Worm (Caenorhabditis elegans) whole organism, young adult: ENCODE data around the gene W07G4.7.

Experiments used
- B0019.2 ChIP-seq: fragments of 200-800 bp; sonication (Bioruptor generic); conservative IDR thresholded peaks from 2 replicates; pipeline ENCODE4 v1.3.6; 2022; ENCODE audit warnings: missing genetic modification reagents, missing genetic modification characterization, missing compliant biosample characterization
- F23B12.7 ChIP-seq: sonication (generic microtip); optimal IDR thresholded peaks from 2 replicates; lab custom pipeline; 2017; ENCODE audit warnings: missing genetic modification characterization, mild to moderate bottlenecking, missing compliant biosample characterization, antibody characterized with exemption, moderate library complexity; ENCODE audit not compliant: insufficient read depth
- F52B5.7 ChIP-seq: sonication (generic microtip); optimal IDR thresholded peaks from 2 replicates; lab custom pipeline; 2016; ENCODE audit warnings: mild to moderate bottlenecking, missing genetic modification characterization, missing compliant biosample characterization
- F57C9.4 ChIP-seq: sonication (generic microtip); optimal IDR thresholded peaks from 2 replicates; lab custom pipeline; 2017; ENCODE audit warnings: mild to moderate bottlenecking, missing genetic modification characterization, missing compliant biosample characterization
- K11D2.4 ChIP-seq: fragments of 200-800 bp; sonication (Bioruptor generic); IDR thresholded peaks from 2 replicates; pipeline ENCODE4 v1.3.6; 2022; ENCODE audit warnings: missing genetic modification reagents, missing genetic modification characterization, missing compliant biosample characterization
- Y53F4B.3 ChIP-seq: fragments of 200-800 bp; sonication (Bioruptor generic); IDR thresholded peaks from 2 replicates; pipeline ENCODE4 v1.3.6; 2022; ENCODE audit warnings: missing genetic modification reagents, missing genetic modification characterization, missing compliant biosample characterization
- aptf-2 ChIP-seq: fragments of 200-800 bp; sonication (Bioruptor generic); conservative IDR thresholded peaks from 2 replicates; pipeline ENCODE4 v1.3.6; 2022; ENCODE audit warnings: missing genetic modification reagents, missing genetic modification characterization, missing compliant biosample characterization
- ccch-3 ChIP-seq: fragments of 200-800 bp; sonication (Bioruptor generic); optimal IDR thresholded peaks from 2 replicates; lab custom pipeline; 2018; ENCODE audit warnings: mild to moderate bottlenecking, missing genetic modification characterization, missing compliant biosample characterization
- cebp-1 ChIP-seq, 2 experiments: fragments of 200-800 bp in 1 of 2; sonication (Bioruptor generic) in 1 of 2; sonication (generic microtip) in 1 of 2; IDR thresholded peaks in 1 of 2; optimal IDR thresholded peaks in 1 of 2; 2 replicates each; pipeline versions ENCODE4 v1.3.6 to Lab custom; 2017 to 2022; ENCODE audit warnings: missing compliant biosample characterization in 2 of 2, missing genetic modification characterization in 2 of 2, mild to moderate bottlenecking in 1 of 2, missing genetic modification reagents in 1 of 2, moderate library complexity in 1 of 2
- ceh-40 ChIP-seq: fragments of 200-800 bp; sonication (Bioruptor generic); IDR thresholded peaks from 2 replicates; pipeline ENCODE4 v1.3.6; 2022; ENCODE audit warnings: missing genetic modification characterization, missing compliant biosample characterization
- ceh-91 ChIP-seq: fragments of 200-800 bp; sonication (Bioruptor generic); IDR thresholded peaks from 2 replicates; pipeline ENCODE4 v1.3.6; 2022; ENCODE audit warnings: missing genetic modification reagents, missing genetic modification characterization, missing compliant biosample characterization
- die-1 ChIP-seq: sonication (generic microtip); optimal IDR thresholded peaks from 2 replicates; lab custom pipeline; 2016; ENCODE audit warnings: missing genotype, mild to moderate bottlenecking, missing genetic modification characterization, missing compliant biosample characterization
- dpff-1 ChIP-seq: sonication (generic microtip); optimal IDR thresholded peaks from 2 replicates; lab custom pipeline; 2017; ENCODE audit warnings: mild to moderate bottlenecking, missing genetic modification characterization, missing compliant biosample characterization
- egl-44 ChIP-seq: fragments of 200-800 bp; sonication (Bioruptor generic); IDR thresholded peaks from 2 replicates; pipeline ENCODE4 v1.3.6; 2022; ENCODE audit warnings: missing genetic modification reagents, missing genetic modification characterization, missing compliant biosample characterization
- hmg-1.2 ChIP-seq: fragments of 200-800 bp; sonication (Bioruptor generic); IDR thresholded peaks from 2 replicates; pipeline ENCODE4 v1.3.6; 2022; ENCODE audit warnings: missing genetic modification reagents, missing genetic modification characterization, missing compliant biosample characterization
- let-526 ChIP-seq: fragments of 200-800 bp; sonication (Bioruptor generic); IDR thresholded peaks from 2 replicates; pipeline ENCODE4 v1.3.6; 2022; ENCODE audit warnings: missing genetic modification reagents, missing genetic modification characterization, missing compliant biosample characterization
- lin-26 ChIP-seq: fragments of 200-800 bp; sonication (Bioruptor generic); IDR thresholded peaks from 2 replicates; pipeline ENCODE4 v1.3.6; 2022; ENCODE audit warnings: missing genetic modification reagents, missing genetic modification characterization, missing compliant biosample characterization
- lin-40 ChIP-seq: sonication (generic microtip); optimal IDR thresholded peaks from 2 replicates; lab custom pipeline; 2016; ENCODE audit warnings: missing genetic modification characterization, mild to moderate bottlenecking, missing compliant biosample characterization, missing genotype, missing genetic modification reagents
- lin-54 ChIP-seq: fragments of 200-800 bp; sonication (Bioruptor generic); optimal IDR thresholded peaks from 2 replicates; lab custom pipeline; 2018; ENCODE audit warnings: mild to moderate bottlenecking, missing genetic modification characterization, missing compliant biosample characterization
- lir-1 ChIP-seq: fragments of 200-800 bp; sonication (Bioruptor generic); conservative IDR thresholded peaks from 2 replicates; pipeline ENCODE4 v1.3.6; 2022; ENCODE audit warnings: missing genetic modification reagents, missing genetic modification characterization, missing compliant biosample characterization
- madf-3 ChIP-seq: fragments of 200-800 bp; sonication (Bioruptor generic); IDR thresholded peaks from 2 replicates; pipeline ENCODE4 v1.3.6; 2022; ENCODE audit warnings: missing genetic modification reagents, missing genetic modification characterization, missing compliant biosample characterization
- mel-28 ChIP-seq: sonication (generic microtip); optimal IDR thresholded peaks from 2 replicates; lab custom pipeline; 2016; ENCODE audit warnings: borderline replicate concordance, mild to moderate bottlenecking, missing genetic modification characterization, missing compliant biosample characterization
- nfya-2 ChIP-seq: fragments of 200-800 bp; sonication (Bioruptor generic); IDR thresholded peaks from 2 replicates; pipeline ENCODE4 v1.3.6; 2022; ENCODE audit warnings: missing genetic modification reagents, missing genetic modification characterization, missing compliant biosample characterization
- nhr-27 ChIP-seq: fragments of 200-800 bp; sonication (Bioruptor generic); optimal IDR thresholded peaks from 2 replicates; lab custom pipeline; 2018; ENCODE audit warnings: mild to moderate bottlenecking, missing genetic modification characterization, moderate library complexity, missing compliant biosample characterization
- pha-4 ChIP-seq: fragments of 150-350 bp; sonication (generic microtip); optimal IDR thresholded peaks from 2 replicates; lab custom pipeline; 2014; ENCODE audit warnings: missing biosample characterization, missing genetic modification reagents, missing genetic modification characterization
- rcor-1 ChIP-seq: fragments of 200-800 bp; sonication (Bioruptor generic); IDR thresholded peaks from 2 replicates; pipeline ENCODE4 v1.3.6; 2022; ENCODE audit warnings: missing genetic modification reagents, missing genetic modification characterization, missing compliant biosample characterization
- rpc-1 ChIP-seq, 2 experiments: fragments of 150-350 bp in 1 of 2; sonication (generic microtip) in 1 of 2; optimal IDR thresholded peaks; 2 replicates each; lab custom pipeline; 2014 to 2018; ENCODE audit warnings: missing biosample characterization in 1 of 2, missing genetic modification characterization in 1 of 2, missing genetic modification reagents in 1 of 2, missing genotype in 1 of 2
- sea-2 ChIP-seq: fragments of 200-800 bp; sonication (Bioruptor generic); IDR thresholded peaks from 2 replicates; pipeline ENCODE4 v1.3.6; 2022; ENCODE audit warnings: missing genetic modification characterization, missing compliant biosample characterization
- snpc-1.3 ChIP-seq: sonication (generic microtip); optimal IDR thresholded peaks from 2 replicates; lab custom pipeline; 2017; ENCODE audit warnings: missing genetic modification characterization, mild to moderate bottlenecking, missing compliant biosample characterization, antibody characterized with exemption, moderate library complexity, missing genotype, missing genetic modification reagents; ENCODE audit not compliant: insufficient read depth
- somi-1 ChIP-seq: fragments of 200-800 bp; sonication (Bioruptor generic); optimal IDR thresholded peaks from 2 replicates; lab custom pipeline; 2018; ENCODE audit warnings: mild to moderate bottlenecking, missing genetic modification characterization, missing compliant biosample characterization
- sptf-2 ChIP-seq: fragments of 200-800 bp; sonication (Bioruptor generic); optimal IDR thresholded peaks from 2 replicates; lab custom pipeline; 2018; ENCODE audit warnings: mild to moderate bottlenecking, missing genetic modification characterization, missing compliant biosample characterization
- tbp1 ChIP-seq: fragments of 200-800 bp; sonication (Bioruptor generic); optimal IDR thresholded peaks from 2 replicates; lab custom pipeline; 2018; ENCODE audit warnings: mild to moderate bottlenecking, missing genetic modification characterization, missing compliant biosample characterization
- zim-3 ChIP-seq: sonication (generic microtip); optimal IDR thresholded peaks from 2 replicates; lab custom pipeline; 2017; ENCODE audit warnings: mild to moderate bottlenecking, missing genetic modification characterization, moderate library complexity, missing compliant biosample characterization
- ztf-28 ChIP-seq: fragments of 200-800 bp; sonication (Bioruptor generic); IDR thresholded peaks from 2 replicates; pipeline ENCODE4 v1.3.6; 2022; ENCODE audit warnings: missing genetic modification reagents, missing genetic modification characterization, missing compliant biosample characterization
- ztf-6 ChIP-seq: fragments of 200-800 bp; sonication (Bioruptor generic); IDR thresholded peaks from 2 replicates; pipeline ENCODE4 v1.3.6; 2022; ENCODE audit warnings: missing genetic modification reagents, missing genetic modification characterization, missing compliant biosample characterization

W07G4.7 gene

DNA sequence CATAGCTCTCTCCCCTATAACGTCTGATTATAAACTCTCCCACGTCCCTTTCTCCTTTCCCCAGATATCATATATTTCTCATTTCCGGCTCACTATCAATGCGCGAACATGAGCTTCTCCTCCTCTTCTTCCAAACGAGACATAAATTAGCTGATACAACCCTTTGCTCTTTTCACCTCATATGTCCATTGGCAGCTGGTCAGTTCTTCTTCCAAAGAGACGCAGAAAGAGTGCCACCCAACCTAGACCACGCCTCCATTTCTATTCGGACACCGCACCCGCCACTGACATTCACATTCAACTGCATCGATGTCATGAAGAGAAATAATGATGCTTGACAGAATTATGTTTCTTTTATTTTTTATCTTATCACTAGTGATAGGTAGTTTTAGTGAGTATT, 15.7 kb downstream of the W07G4.7 start, which contains the start of gene fmi-1:
Gene fmi-1, plus strand, starts transcription at position 301 of the 400 bp plus-strand sequence.
- TF ChIP-seq tbp1 (GFP tag; lab: Kevin White, UChicago), result no peak

- TF ChIP-seq nhr-27 (tag; lab: Kevin White, UChicago) (no peak), cebp-1 (GFP tag; IDR thresholded peaks at IDR 0.05; lab: Robert Waterston, UW) (no peak), cebp-1 (tag; optimal IDR thresholded peaks at IDR 0.05; lab: Kevin White, UChicago) (no peak)
- TF ChIP-seq, all 124 proteins: peak for 0
Measured at ce11 chrV:13018233-13018632, 16.3 kb downstream of the W07G4.7 start.

ce11 chrV:13013844-13014243, 20.7 kb downstream of the W07G4.7 start, which contains the start of gene F15B9.6:
F15B9.6 (plus strand) TSS chrV:13014144.
- TF ChIP-seq madf-3 (GFP tag; lab: Robert Waterston, UW) (no peak), ceh-40 (GFP tag; lab: Robert Waterston, UW) (no peak), ztf-28 (GFP tag; lab: Robert Waterston, UW) (no peak), ccch-3 (no peak), B0019.2 (GFP tag; lab: Robert Waterston, UW) (no peak), nfya-2 (no peak), Y53F4B.3 (no peak), sea-2 (GFP tag; lab: Robert Waterston, UW) (no peak), lir-1 (GFP tag; lab: Robert Waterston, UW) (no peak), ztf-6 (no peak), somi-1 (GFP tag; lab: Kevin White, UChicago) (no peak), ceh-91 (no peak), lin-54 (no peak), lin-40 (tag; lab: Kevin White, UChicago) (no peak), zim-3 (tag; lab: Kevin White, UChicago) (no peak), aptf-2 (no peak), F57C9.4 (tag; lab: Kevin White, UChicago) (no peak), F52B5.7 (tag; lab: Kevin White, UChicago) (no peak), F23B12.7 (tag; lab: Kevin White, UChicago) (no peak), snpc-1.3 (no peak)

DNA sequence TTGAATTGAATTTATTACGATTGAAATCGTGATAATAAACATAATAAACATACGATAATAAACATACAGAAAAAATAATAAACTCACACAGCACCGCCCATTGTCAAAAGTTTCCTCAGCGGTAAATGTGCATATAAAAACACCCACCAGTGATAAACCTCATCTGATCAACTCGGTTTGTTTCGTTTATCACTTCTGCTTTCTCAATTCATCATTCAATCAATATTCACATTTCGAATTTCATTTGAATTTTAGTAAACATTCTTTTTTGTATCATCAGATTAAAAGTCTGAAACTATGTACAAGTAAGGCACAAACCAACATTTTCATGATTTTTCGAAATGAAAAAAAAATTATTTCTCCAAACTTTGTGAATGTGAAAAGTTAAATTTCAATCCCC, 21.3 kb downstream of the W07G4.7 start, which contains the start of gene try-10:
Gene try-10, minus strand, starts transcription at position 101 of the 400 bp plus-strand sequence.
- TF ChIP-seq hmg-1.2 (GFP tag; lab: Robert Waterston, UW) (no peak), lin-40 (tag; lab: Kevin White, UChicago) (no peak), lin-26 (no peak), madf-3 (GFP tag; lab: Robert Waterston, UW) (no peak), mel-28 (tag; lab: Kevin White, UChicago) (no peak), ceh-40 (GFP tag; lab: Robert Waterston, UW) (no peak), pha-4 (no peak), rcor-1 (GFP tag; lab: Robert Waterston, UW) (no peak), die-1 (tag; lab: Kevin White, UChicago) (no peak), let-526 (no peak), K11D2.4 (GFP tag; lab: Robert Waterston, UW) (no peak), B0019.2 (GFP tag; lab: Robert Waterston, UW) (no peak), sptf-2 (no peak), dpff-1 (tag; lab: Kevin White, UChicago) (no peak), rpc-1 (optimal IDR thresholded peaks at IDR 0.05; lab: Kevin White, UChicago) (no peak), rpc-1 (tag; optimal IDR thresholded peaks at IDR 0.05; lab: Kevin White, UChicago) (no peak), egl-44 (GFP tag; lab: Robert Waterston, UW) (no peak)
